Worm (Caenorhabditis elegans) whole organism, L3 larva: ENCODE results near the gene C39F7.1.

Source experiments
- ZK546.5 ChIP-seq: sonication (generic microtip); optimal IDR thresholded peaks from 2 replicates; lab custom pipeline; 2017; ENCODE audit warnings: missing biosample characterization, missing genetic modification characterization
- aly-2 ChIP-seq: fragments of 150-350 bp; optimal IDR thresholded peaks from 2 replicates; lab custom pipeline; 2014; ENCODE audit warnings: missing biosample characterization, missing genetic modification characterization
- ama-1 ChIP-seq: fragments of 150-350 bp; optimal IDR thresholded peaks from 2 replicates; lab custom pipeline; 2018
- ceh-16 ChIP-seq: sonication (generic microtip); optimal IDR thresholded peaks from 2 replicates; lab custom pipeline; 2017; ENCODE audit warnings: missing biosample characterization, missing genetic modification characterization
- ceh-28 ChIP-seq: fragments of 150-350 bp; optimal IDR thresholded peaks from 2 replicates; lab custom pipeline; 2014; ENCODE audit warnings: missing biosample characterization, missing genetic modification reagents, missing genetic modification characterization
- ceh-9 ChIP-seq: sonication (generic microtip); optimal IDR thresholded peaks from 2 replicates; lab custom pipeline; 2018; ENCODE audit warnings: missing biosample characterization, missing genetic modification characterization
- daf-12 ChIP-seq: fragments of 150-350 bp; optimal IDR thresholded peaks from 2 replicates; lab custom pipeline; 2014; ENCODE audit warnings: missing biosample characterization, missing genetic modification reagents, missing genetic modification characterization
- egl-27 ChIP-seq: sonication (generic microtip); optimal IDR thresholded peaks from 4 replicates; lab custom pipeline; 2017; ENCODE audit warnings: missing biosample characterization, missing genetic modification reagents, missing genetic modification characterization
- egl-5 ChIP-seq: fragments of 150-350 bp; optimal IDR thresholded peaks from 2 replicates; lab custom pipeline; 2017; ENCODE audit warnings: missing biosample characterization, missing genetic modification reagents, missing genetic modification characterization, inconsistent platforms
- elt-1 ChIP-seq: fragments of 150-350 bp; optimal IDR thresholded peaks from 2 replicates; lab custom pipeline; 2014; ENCODE audit warnings: missing biosample characterization, missing genetic modification characterization
- elt-3 ChIP-seq, 3 experiments: fragments of 150-350 bp in 1 of 3; sonication (generic microtip) in 2 of 3; optimal IDR thresholded peaks; 2 replicates in 2 of 3; 4 replicates in 1 of 3; lab custom pipeline; 2014 to 2017; ENCODE audit warnings: missing biosample characterization in 3 of 3, missing genetic modification characterization in 3 of 3
- fkh-2 ChIP-seq: fragments of 150-350 bp; optimal IDR thresholded peaks from 2 replicates; lab custom pipeline; 2014; ENCODE audit warnings: missing biosample characterization, missing genetic modification reagents, missing genetic modification characterization
- fos-1 ChIP-seq: fragments of 150-350 bp; optimal IDR thresholded peaks from 2 replicates; lab custom pipeline; 2014; ENCODE audit warnings: missing biosample characterization, missing genetic modification characterization
- hmg-11 ChIP-seq: sonication (generic microtip); optimal IDR thresholded peaks from 2 replicates; lab custom pipeline; 2016; ENCODE audit warnings: missing genetic modification characterization, missing compliant biosample characterization
- jun-1 ChIP-seq: fragments of 150-350 bp; optimal IDR thresholded peaks from 2 replicates; lab custom pipeline; 2014; ENCODE audit warnings: missing biosample characterization, missing genetic modification reagents, missing genetic modification characterization
- lin-15B ChIP-seq: fragments of 150-350 bp; optimal IDR thresholded peaks from 2 replicates; lab custom pipeline; 2014; ENCODE audit warnings: missing biosample characterization, missing genetic modification characterization
- lin-39 ChIP-seq: fragments of 150-350 bp; optimal IDR thresholded peaks from 2 replicates; lab custom pipeline; 2018; ENCODE audit warnings: missing biosample characterization, missing genetic modification reagents, missing genetic modification characterization
- lsy-12 ChIP-seq: sonication (generic microtip); optimal IDR thresholded peaks from 2 replicates; lab custom pipeline; 2016; ENCODE audit warnings: mild to moderate bottlenecking, missing genetic modification characterization, missing compliant biosample characterization
- nfya-1 ChIP-seq: sonication (generic microtip); optimal IDR thresholded peaks from 2 replicates; lab custom pipeline; 2017; ENCODE audit warnings: missing genetic modification characterization, mild to moderate bottlenecking, missing compliant biosample characterization, antibody characterized with exemption, moderate library complexity; ENCODE audit not compliant: insufficient read depth
- nhr-23 ChIP-seq: fragments of 150-350 bp; optimal IDR thresholded peaks from 2 replicates; lab custom pipeline; 2014; ENCODE audit warnings: missing biosample characterization, missing genetic modification reagents, missing genetic modification characterization
- nhr-28 ChIP-seq: fragments of 150-350 bp; optimal IDR thresholded peaks from 2 replicates; lab custom pipeline; 2014; ENCODE audit warnings: missing biosample characterization, missing genetic modification characterization
- nhr-43 ChIP-seq: sonication (generic microtip); optimal IDR thresholded peaks from 2 replicates; lab custom pipeline; 2016; ENCODE audit warnings: mild to moderate bottlenecking, missing genetic modification characterization, missing compliant biosample characterization; ENCODE audit not compliant: poor library complexity, severe bottlenecking
- nhr-67 ChIP-seq: fragments of 150-350 bp; optimal IDR thresholded peaks from 2 replicates; lab custom pipeline; 2014; ENCODE audit warnings: missing biosample characterization, missing genetic modification characterization
- pha-4 ChIP-seq: fragments of 150-350 bp; optimal IDR thresholded peaks from 2 replicates; lab custom pipeline; 2014; ENCODE audit warnings: missing biosample characterization, missing genetic modification reagents, missing genetic modification characterization
- pqm-1 ChIP-seq: fragments of 150-350 bp; optimal IDR thresholded peaks from 2 replicates; lab custom pipeline; 2017; ENCODE audit warnings: missing biosample characterization, missing genetic modification characterization, inconsistent platforms
- sea-2 ChIP-seq: fragments of 150-350 bp; sonication (generic microtip); optimal IDR thresholded peaks from 4 replicates; lab custom pipeline; 2014; ENCODE audit warnings: missing biosample characterization, missing genetic modification reagents, missing genetic modification characterization
- skn-1 ChIP-seq: fragments of 150-350 bp; optimal IDR thresholded peaks from 2 replicates; lab custom pipeline; 2014; ENCODE audit warnings: missing biosample characterization, missing genetic modification characterization
- snpc-4 ChIP-seq: fragments of 150-350 bp; optimal IDR thresholded peaks from 2 replicates; lab custom pipeline; 2014; ENCODE audit warnings: missing biosample characterization, missing genetic modification characterization
- tbx-2 ChIP-seq: sonication (generic microtip); optimal IDR thresholded peaks from 2 replicates; lab custom pipeline; 2016; ENCODE audit warnings: mild to moderate bottlenecking, missing genetic modification characterization, missing compliant biosample characterization
- unc-39 ChIP-seq: sonication (generic microtip); optimal IDR thresholded peaks from 4 replicates; lab custom pipeline; 2017; ENCODE audit warnings: missing biosample characterization, missing genetic modification characterization
- unc-62 ChIP-seq: fragments of 150-350 bp; sonication (generic microtip); optimal IDR thresholded peaks from 4 replicates; lab custom pipeline; 2014; ENCODE audit warnings: missing biosample characterization, missing genetic modification reagents, missing genetic modification characterization
- zag-1 ChIP-seq: fragments of 150-350 bp; optimal IDR thresholded peaks from 2 replicates; lab custom pipeline; 2014; ENCODE audit warnings: missing biosample characterization, missing genetic modification characterization
- ztf-4 ChIP-seq: fragments of 150-350 bp; optimal IDR thresholded peaks from 2 replicates; lab custom pipeline; 2014; ENCODE audit warnings: missing biosample characterization, missing genetic modification characterization

The C39F7.1 gene

ce11 chrV:1263939-1264823, 4.0 kb downstream of the C39F7.1 start, which contains the start of the genes rab-1 and C39F7.5 (continued):
- TF ChIP-seq nfya-1 (tag; lab: Kevin White, UChicago) (peak; percentile 67), tbx-2 (tag; lab: Kevin White, UChicago) (no peak), pha-4 (tag; lab: Kevin White, UChicago) (peak; percentile 74), ZK546.5 (no peak), unc-39 (tag; lab: Kevin White, UChicago) (no peak), fos-1 (tag; lab: Kevin White, UChicago) (no peak), daf-12 (tag; lab: Kevin White, UChicago) (no peak), nhr-23 (peak; percentile 24), ztf-4 (tag; lab: Kevin White, UChicago) (peak; percentile 8), lin-15B (tag; lab: Kevin White, UChicago) (peak; percentile 81), ceh-28 (tag; lab: Kevin White, UChicago) (no peak), ceh-16 (no peak), fkh-2 (no peak), ama-1 (lab: Kevin White, UChicago) (no peak), nhr-67 (no peak), lsy-12 (no peak), aly-2 (tag; lab: Kevin White, UChicago) (no peak), nhr-43 (tag; lab: Kevin White, UChicago) (no peak), sea-2 (no peak), snpc-4 (peak; percentile 60), pqm-1 (peak; percentile 34), egl-5 (tag; lab: Kevin White, UChicago) (peak; percentile 27)

- no peak for TF ChIP-seq lin-39
- TF ChIP-seq ZK546.5 = no peak
- no peak for TF ChIP-seq nhr-23
- TF ChIP-seq ceh-16 = no peak
- no peak for TF ChIP-seq unc-39 (tag; lab: Kevin White, UChicago)
- TF ChIP-seq unc-62 = no peak
- TF ChIP-seq, all 47 proteins: peak for 0
Observed at ce11 chrV:1266540-1266939, 6.4 kb downstream of the C39F7.1 start.

- TF ChIP-seq fkh-2 (no peak), daf-12 (tag; lab: Kevin White, UChicago) (no peak), jun-1 (no peak), skn-1 (tag; lab: Kevin White, UChicago) (no peak), nhr-28 (tag; lab: Kevin White, UChicago) (no peak), ceh-9 (tag; lab: Kevin White, UChicago) (no peak), egl-5 (tag; lab: Kevin White, UChicago) (no peak), egl-27 (tag; lab: Kevin White, UChicago) (no peak), ceh-28 (tag; lab: Kevin White, UChicago) (no peak), hmg-11 (tag; lab: Kevin White, UChicago) (no peak), nhr-43 (tag; lab: Kevin White, UChicago) (no peak), lsy-12 (no peak)
Observed at ce11 chrV:1270611-1271010, 10.5 kb downstream of the C39F7.1 start, which contains the start of gene Y75B7B.1. Y75B7B.1 (plus strand) TSS chrV:1270911.

ce11 chrV:1275924-1276323, 15.8 kb downstream of the C39F7.1 start, which contains the start of gene Y75B7B.2:
Y75B7B.2 (minus strand) TSS chrV:1276024.
- TF ChIP-seq nfya-1 (tag; lab: Kevin White, UChicago) (no peak), elt-1 (tag; lab: Kevin White, UChicago) (no peak), skn-1 (tag; lab: Kevin White, UChicago) (no peak), zag-1 (tag; lab: Kevin White, UChicago) (no peak), fkh-2 (no peak), egl-27 (tag; lab: Kevin White, UChicago) (no peak), ceh-9 (tag; lab: Kevin White, UChicago) (no peak), ama-1 (lab: Kevin White, UChicago) (no peak), ceh-16 (no peak), elt-3 (tag; optimal IDR thresholded peaks at IDR 0.05; lab: Kevin White, UChicago) (no peak), nhr-28 (tag; lab: Kevin White, UChicago) (no peak), tbx-2 (tag; lab: Kevin White, UChicago) (no peak), sea-2 (no peak), lin-15B (tag; lab: Kevin White, UChicago) (no peak)
